Worm (Caenorhabditis elegans): ENCODE data around the gene ptr-13.

The ptr-13 gene

DNA sequence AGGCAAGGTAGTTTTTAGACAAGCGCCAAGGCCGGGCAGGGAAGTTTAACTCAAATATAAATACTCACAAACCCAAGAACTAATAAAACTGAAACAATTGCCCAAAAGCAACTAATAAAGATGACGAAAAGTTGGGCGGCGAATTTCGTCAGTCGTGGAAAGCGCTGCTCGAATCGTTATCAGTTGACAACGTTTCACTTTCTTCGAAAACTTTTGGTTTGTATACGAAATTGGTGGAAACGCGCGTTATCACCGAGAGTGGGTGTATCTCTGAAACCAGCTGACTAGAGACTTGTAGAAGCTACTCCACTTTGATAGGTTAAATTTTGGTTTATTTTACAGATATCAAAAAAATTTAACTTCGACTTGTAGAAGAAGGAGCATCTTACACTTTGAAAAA lies 9.2 kb downstream of the ptr-13 start:
- no peak for TF ChIP-seq tra-4 (tag; optimal IDR thresholded peaks at IDR 0.05)
- TF ChIP-seq aly-1 (tag; optimal IDR thresholded peaks at IDR 0.05) = no peak
- no peak for TF ChIP-seq B0310.2 (tag; optimal IDR thresholded peaks at IDR 0.05)
- TF ChIP-seq flt-1 (GFP tag; IDR thresholded peaks at IDR 0.05) = no peak
- no peak for TF ChIP-seq ama-1 (optimal IDR thresholded peaks at IDR 0.05)
- TF ChIP-seq hmg-4 (GFP tag; optimal IDR thresholded peaks at IDR 0.05) = no peak
- TF ChIP-seq sea-1 (GFP tag; conservative IDR thresholded peaks at IDR 0.05) = no peak
- no peak for TF ChIP-seq tbx-37 (GFP tag; conservative IDR thresholded peaks at IDR 0.05)

DNA sequence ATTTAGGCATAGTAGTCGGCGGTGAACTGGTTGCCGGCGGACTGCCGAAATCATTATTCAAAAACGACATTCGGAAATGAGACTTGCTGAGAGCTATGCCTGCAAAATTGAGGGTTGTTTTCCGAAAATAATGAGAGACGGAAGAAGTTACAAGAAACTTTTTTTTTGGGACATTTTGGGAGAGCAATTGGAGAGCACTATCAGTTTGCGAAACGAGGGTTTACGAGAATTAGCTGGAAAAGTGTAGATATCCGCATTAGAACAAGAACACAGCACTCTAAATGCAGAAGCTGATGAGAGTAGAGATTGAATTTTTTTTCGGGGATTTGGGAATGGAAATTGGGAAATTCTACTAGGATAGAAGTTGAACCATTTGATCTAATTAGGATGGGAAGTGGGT lies 9.8 kb downstream of the ptr-13 start, which contains the start of gene pqm-1:
Gene pqm-1, minus strand, starts transcription at position 101 of the 400 bp plus-strand sequence.
- TF ChIP-seq sea-1 (GFP tag; conservative IDR thresholded peaks at IDR 0.05) = no peak
- no peak for TF ChIP-seq pes-1 (GFP tag; IDR thresholded peaks at IDR 0.05)
- no peak for TF ChIP-seq tra-4 (tag; optimal IDR thresholded peaks at IDR 0.05)
- no peak for TF ChIP-seq F13C5.2 (tag; optimal IDR thresholded peaks at IDR 0.05)

DNA sequence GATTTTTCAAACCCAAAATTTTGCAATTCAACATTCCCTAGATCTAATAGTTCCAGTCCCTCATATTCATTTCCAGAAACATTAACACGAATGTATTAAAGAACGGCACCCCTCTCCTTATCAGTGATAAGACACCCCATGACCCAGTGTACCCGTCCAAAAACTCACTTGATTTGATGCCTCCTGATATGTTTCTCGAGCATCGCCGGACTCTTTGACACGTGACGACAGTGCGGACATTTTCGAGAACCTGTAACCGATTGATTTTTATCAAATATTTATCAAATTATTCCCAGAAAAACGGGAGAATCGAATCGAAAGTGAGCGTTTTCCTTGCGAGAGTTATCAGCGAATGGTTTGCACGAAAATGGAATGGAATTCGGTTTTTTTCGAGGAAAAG lies 11.3 kb downstream of the ptr-13 start:
- TF ChIP-seq tra-4 (tag; optimal IDR thresholded peaks at IDR 0.05) (no peak), hmg-4 (GFP tag; optimal IDR thresholded peaks at IDR 0.05) (no peak), tbx-37 (GFP tag; conservative IDR thresholded peaks at IDR 0.05) (no peak), hmbx-1 (tag; optimal IDR thresholded peaks at IDR 0.05) (no peak), tbx-11 (GFP tag; IDR thresholded peaks at IDR 0.05) (no peak), flt-1 (GFP tag; IDR thresholded peaks at IDR 0.05) (no peak), ama-1 (optimal IDR thresholded peaks at IDR 0.05) (no peak), ceh-13 (GFP tag; optimal IDR thresholded peaks at IDR 0.05) (no peak), pes-1 (GFP tag; IDR thresholded peaks at IDR 0.05) (no peak), B0310.2 (tag; optimal IDR thresholded peaks at IDR 0.05) (no peak)

DNA sequence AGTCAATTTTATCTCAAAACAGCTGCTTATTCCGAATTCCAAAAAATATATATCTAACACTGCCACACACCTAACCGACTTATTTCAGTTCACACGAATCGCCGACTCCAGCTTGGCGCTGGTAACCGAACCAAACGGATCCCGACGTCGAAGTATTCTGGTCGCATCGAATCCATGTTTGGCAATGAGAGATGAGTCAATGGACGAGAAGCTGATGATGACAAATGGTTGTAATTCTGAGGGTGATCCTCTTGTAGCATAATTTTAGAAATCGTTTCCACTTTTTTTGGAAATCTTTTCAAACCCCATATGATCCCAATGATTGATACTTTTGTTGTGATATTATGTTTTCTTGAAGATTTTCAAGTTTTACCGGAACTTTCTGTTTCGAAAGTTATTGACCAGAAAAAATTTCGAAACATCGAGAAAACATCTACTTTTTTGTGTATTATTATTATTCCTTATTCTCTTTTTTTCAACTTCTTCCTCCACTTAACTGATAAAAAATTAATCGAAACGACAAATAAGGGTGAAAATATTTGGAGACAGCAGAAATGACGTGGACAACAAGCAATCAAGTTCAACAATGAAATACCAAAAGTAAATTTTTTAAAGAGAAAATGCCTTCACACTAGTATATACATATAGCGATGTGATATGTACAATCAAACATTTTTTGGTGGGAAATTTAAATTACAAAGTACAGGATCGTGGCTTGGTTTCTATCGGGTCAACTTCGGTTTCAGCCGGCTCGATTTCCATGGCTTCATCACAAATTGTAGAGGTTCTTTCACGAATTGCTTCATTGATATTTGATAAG lies 12.2 kb downstream of the ptr-13 start:
- TF ChIP-seq ama-1 (optimal IDR thresholded peaks at IDR 0.05) (no peak), tbx-37 (GFP tag; conservative IDR thresholded peaks at IDR 0.05) (no peak), scrt-1 (GFP tag; IDR thresholded peaks at IDR 0.05) (no peak), ceh-13 (GFP tag; optimal IDR thresholded peaks at IDR 0.05) (no peak), hnd-1 (tag; optimal IDR thresholded peaks at IDR 0.05) (no peak), F13C5.2 (tag; optimal IDR thresholded peaks at IDR 0.05) (no peak), ets-7 (tag; optimal IDR thresholded peaks at IDR 0.05) (no peak)

DNA sequence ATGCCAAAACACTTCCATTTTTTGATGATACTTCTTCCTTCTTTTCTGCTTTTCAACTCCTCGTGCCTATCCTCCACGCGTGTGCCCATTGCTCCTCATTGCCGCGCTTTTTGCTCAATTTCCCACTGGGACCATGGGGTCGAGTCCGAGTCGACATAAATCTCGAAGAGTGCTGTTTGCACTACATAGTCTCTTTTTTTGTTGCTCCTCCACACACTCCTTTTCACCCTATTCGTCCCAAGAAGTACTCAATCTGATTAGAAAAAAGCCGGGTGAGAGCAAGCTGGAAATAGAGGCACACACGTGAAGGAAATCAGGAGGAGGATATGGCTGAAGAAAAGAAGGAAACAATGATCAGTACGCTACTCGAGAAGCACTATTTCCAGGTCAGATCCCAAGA lies 19.7 kb downstream of the ptr-13 start, which contains the start of gene arrd-6:
Gene arrd-6, plus strand, starts transcription at position 169 of the 400 bp plus-strand sequence.
- TF ChIP-seq F13C5.2 (tag; optimal IDR thresholded peaks at IDR 0.05) (no peak), tbx-11 (GFP tag; IDR thresholded peaks at IDR 0.05) (no peak), ceh-36 (tag; optimal IDR thresholded peaks at IDR 0.05) (no peak)

DNA sequence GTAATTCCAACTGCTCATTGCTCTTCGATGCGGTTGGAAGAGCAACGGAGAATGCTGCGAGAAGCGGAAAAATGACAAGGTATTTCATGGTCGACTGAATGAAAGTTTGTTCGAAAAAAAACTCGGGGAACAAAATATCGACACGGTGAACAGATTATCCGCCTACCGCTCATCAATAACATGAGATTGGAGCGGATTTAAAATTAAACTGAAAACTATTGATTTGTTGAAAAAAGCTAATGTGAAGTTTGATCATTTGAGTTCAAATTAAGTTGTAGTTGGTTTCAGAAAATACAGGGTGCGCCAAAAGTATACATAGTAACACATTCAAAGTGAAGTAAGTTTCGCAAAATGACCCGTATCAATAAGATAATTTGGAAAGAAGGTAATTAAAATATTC lies 22.1 kb downstream of the ptr-13 start, which contains the start of gene F40F8.4:
Gene F40F8.4, minus strand, starts transcription at position 101 of the 400 bp plus-strand sequence.
- TF ChIP-seq ama-1 (optimal IDR thresholded peaks at IDR 0.05) (no peak), B0310.2 (tag; optimal IDR thresholded peaks at IDR 0.05) (no peak), tbx-37 (GFP tag; conservative IDR thresholded peaks at IDR 0.05) (no peak), hmbx-1 (tag; optimal IDR thresholded peaks at IDR 0.05) (no peak), F13C5.2 (tag; optimal IDR thresholded peaks at IDR 0.05) (no peak), flt-1 (GFP tag; IDR thresholded peaks at IDR 0.05) (no peak), ceh-36 (tag; optimal IDR thresholded peaks at IDR 0.05) (no peak), hnd-1 (tag; optimal IDR thresholded peaks at IDR 0.05) (no peak), ets-7 (tag; optimal IDR thresholded peaks at IDR 0.05) (no peak), tbx-11 (GFP tag; IDR thresholded peaks at IDR 0.05) (no peak)

DNA sequence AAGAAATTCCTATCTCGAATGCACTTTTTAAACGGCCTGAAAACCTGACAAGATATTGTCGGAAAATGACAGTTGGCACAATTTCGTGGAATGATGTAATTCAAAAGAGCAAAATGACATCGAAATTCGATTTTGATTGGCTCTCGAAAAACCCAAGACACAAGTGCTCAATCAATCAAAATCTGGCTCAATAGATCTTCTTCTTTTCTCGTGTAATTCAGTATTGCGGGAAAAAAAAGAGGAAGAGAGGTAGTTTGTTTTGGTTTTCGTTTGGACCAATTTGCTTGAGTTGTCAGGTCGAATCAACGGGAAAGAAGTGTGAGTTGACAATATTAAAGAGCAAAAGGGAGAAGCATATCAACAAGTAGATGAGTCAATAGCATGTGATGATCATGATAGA lies 26.5 kb downstream of the ptr-13 start:
- TF ChIP-seq F13C5.2 (tag; optimal IDR thresholded peaks at IDR 0.05) = no peak
- TF ChIP-seq pes-1 (GFP tag; IDR thresholded peaks at IDR 0.05) = no peak
- TF ChIP-seq aly-1 (tag; optimal IDR thresholded peaks at IDR 0.05) = no peak
- no peak for TF ChIP-seq hmbx-1 (tag; optimal IDR thresholded peaks at IDR 0.05)
- TF ChIP-seq ceh-36 (tag; optimal IDR thresholded peaks at IDR 0.05) = no peak
- TF ChIP-seq tbx-11 (GFP tag; IDR thresholded peaks at IDR 0.05) = no peak
- TF ChIP-seq B0310.2 (tag; optimal IDR thresholded peaks at IDR 0.05) = no peak
- no peak for TF ChIP-seq tbx-37 (GFP tag; conservative IDR thresholded peaks at IDR 0.05)
- TF ChIP-seq ceh-13 (GFP tag; optimal IDR thresholded peaks at IDR 0.05) = no peak

DNA sequence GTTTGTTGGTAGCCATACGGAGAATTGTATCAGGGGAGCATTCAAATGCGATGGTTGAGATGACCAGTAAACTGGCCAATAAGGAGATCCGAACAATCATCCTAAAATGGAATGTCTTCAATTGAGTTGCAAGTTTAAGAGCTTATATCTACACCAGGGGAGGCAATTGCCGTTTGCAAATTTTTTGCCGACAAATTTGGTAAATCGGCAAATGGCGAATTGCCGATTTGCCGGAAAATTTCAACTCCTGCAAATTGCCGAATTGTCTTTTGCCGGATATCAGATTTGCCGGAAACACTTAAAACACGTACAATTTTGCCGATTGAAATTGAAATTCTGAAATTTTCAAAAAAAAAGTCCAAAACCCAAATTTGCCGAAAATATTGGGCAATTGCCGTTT lies 27.5 kb downstream of the ptr-13 start, which contains the start of gene F40F8.5:
Gene F40F8.5, minus strand, starts transcription at position 101 of the 400 bp plus-strand sequence.
- TF ChIP-seq B0310.2 (tag; optimal IDR thresholded peaks at IDR 0.05) (no peak), ama-1 (optimal IDR thresholded peaks at IDR 0.05) (no peak)

DNA sequence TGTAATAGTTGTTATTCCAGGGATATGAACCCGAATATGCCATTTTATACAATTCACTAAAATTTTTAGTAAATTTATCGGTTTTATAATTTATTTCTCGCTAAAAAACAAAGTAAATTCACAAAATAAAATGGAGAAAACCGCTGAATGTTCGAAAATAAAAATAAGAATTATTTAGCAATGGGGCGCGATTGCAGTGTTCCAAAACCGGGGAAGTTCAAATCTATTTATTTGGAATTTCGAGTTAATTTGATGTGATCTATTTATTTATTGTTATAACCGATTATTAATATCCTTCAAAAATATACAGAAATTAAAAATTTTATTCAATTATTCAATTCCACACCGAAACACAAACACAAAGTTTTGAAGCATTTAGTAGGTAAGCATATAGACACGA lies 29.7 kb downstream of the ptr-13 start, which contains the start of gene F40F8.11:
Gene F40F8.11, minus strand, starts transcription at position 49 of the 400 bp plus-strand sequence.
- TF ChIP-seq sea-1 (GFP tag; conservative IDR thresholded peaks at IDR 0.05) (no peak), tbx-11 (GFP tag; IDR thresholded peaks at IDR 0.05) (no peak), ceh-13 (GFP tag; optimal IDR thresholded peaks at IDR 0.05) (no peak), flt-1 (GFP tag; IDR thresholded peaks at IDR 0.05) (no peak), hmg-4 (GFP tag; optimal IDR thresholded peaks at IDR 0.05) (no peak), hnd-1 (tag; optimal IDR thresholded peaks at IDR 0.05) (no peak), hmbx-1 (tag; optimal IDR thresholded peaks at IDR 0.05) (no peak), B0310.2 (tag; optimal IDR thresholded peaks at IDR 0.05) (no peak)
